Worm (Caenorhabditis elegans) whole organism, L1 larva: Measurements from ENCODE around the gene ZK697.8.

ENCODE experiments used
- alr-1 ChIP-seq: fragments of 200-800 bp; sonication (Bioruptor generic); optimal IDR thresholded peaks from 2 replicates; lab custom pipeline; 2018; ENCODE audit warnings: borderline replicate concordance, mild to moderate bottlenecking, missing genetic modification characterization, missing compliant biosample characterization
- ceh-8 ChIP-seq: fragments of 200-800 bp; sonication (Bioruptor generic); optimal IDR thresholded peaks from 2 replicates; lab custom pipeline; 2018; ENCODE audit warnings: mild to moderate bottlenecking, missing genetic modification characterization, moderate library complexity, missing compliant biosample characterization
- lsy-2 ChIP-seq, 2 experiments: fragments of 150-350 bp; optimal IDR thresholded peaks; 2 replicates each; lab custom pipeline; 2014; ENCODE audit warnings: missing biosample characterization in 2 of 2, missing genetic modification characterization in 2 of 2
- mep-1 ChIP-seq: fragments of 150-350 bp; optimal IDR thresholded peaks from 2 replicates; lab custom pipeline; 2014; ENCODE audit warnings: missing biosample characterization, missing genetic modification characterization
- nhr-237 ChIP-seq: fragments of 150-350 bp; optimal IDR thresholded peaks from 2 replicates; lab custom pipeline; 2014; ENCODE audit warnings: missing biosample characterization, missing genetic modification characterization
- nhr-90 ChIP-seq: sonication (generic microtip); optimal IDR thresholded peaks from 2 replicates; lab custom pipeline; 2016; ENCODE audit warnings: mild to moderate bottlenecking, missing genetic modification characterization, missing compliant biosample characterization; ENCODE audit not compliant: poor library complexity
- sox-4 ChIP-seq: sonication (generic microtip); optimal IDR thresholded peaks from 2 replicates; lab custom pipeline; 2016; ENCODE audit warnings: missing genetic modification characterization, missing compliant biosample characterization
- ztf-4 ChIP-seq: fragments of 150-350 bp; optimal IDR thresholded peaks from 2 replicates; lab custom pipeline; 2014; ENCODE audit warnings: missing biosample characterization, missing genetic modification characterization

DNA sequence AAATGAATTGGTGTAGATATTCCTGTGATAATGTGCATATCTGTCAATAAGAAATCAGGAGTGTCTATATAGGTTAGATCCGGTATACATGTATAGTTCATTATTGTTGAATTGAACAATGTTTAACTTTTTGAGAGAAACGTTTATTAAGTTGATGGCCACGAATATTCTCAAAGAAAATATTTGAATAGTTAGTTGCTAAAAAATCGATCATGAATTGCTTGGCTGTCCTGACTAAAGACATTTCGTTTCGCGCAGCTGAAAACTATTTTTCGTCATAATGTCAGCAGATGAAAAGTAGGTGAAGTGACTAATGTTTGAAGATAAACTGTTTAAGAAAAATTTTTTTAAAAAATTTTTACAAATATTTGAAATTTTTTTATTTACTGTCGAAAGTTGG is 2.5 kb upstream of the ZK697.8 start, which contains the start of gene srh-199:
- TF ChIP-seq ceh-8 (GFP tag; lab: Kevin White, UChicago) (no peak), sox-4 (no peak), lsy-2 (tag; optimal IDR thresholded peaks at IDR 0.05; lab: Kevin White, UChicago) (no peak), mep-1 (tag; lab: Kevin White, UChicago) (no peak), alr-1 (tag; lab: Kevin White, UChicago) (no peak), nhr-90 (no peak), ztf-4 (tag; lab: Kevin White, UChicago) (no peak), nhr-237 (tag; lab: Kevin White, UChicago) (no peak)
